Fruit fly (Drosophila melanogaster) whole organism, adult: ENCODE results near the gene tj.

Experiments used
- CG14711 ChIP-seq: fragments of 200-800 bp; sonication (Bioruptor generic); optimal IDR thresholded peaks from 2 replicates; lab custom pipeline; 2018; ENCODE audit warnings: missing biosample characterization, mild to moderate bottlenecking, missing genetic modification characterization, moderate library complexity
- CG7045 ChIP-seq: fragments of 200-800 bp; sonication (Bioruptor generic); optimal IDR thresholded peaks from 2 replicates; lab custom pipeline; 2017; ENCODE audit warnings: missing biosample characterization, mild to moderate bottlenecking, missing genetic modification characterization

DNA sequence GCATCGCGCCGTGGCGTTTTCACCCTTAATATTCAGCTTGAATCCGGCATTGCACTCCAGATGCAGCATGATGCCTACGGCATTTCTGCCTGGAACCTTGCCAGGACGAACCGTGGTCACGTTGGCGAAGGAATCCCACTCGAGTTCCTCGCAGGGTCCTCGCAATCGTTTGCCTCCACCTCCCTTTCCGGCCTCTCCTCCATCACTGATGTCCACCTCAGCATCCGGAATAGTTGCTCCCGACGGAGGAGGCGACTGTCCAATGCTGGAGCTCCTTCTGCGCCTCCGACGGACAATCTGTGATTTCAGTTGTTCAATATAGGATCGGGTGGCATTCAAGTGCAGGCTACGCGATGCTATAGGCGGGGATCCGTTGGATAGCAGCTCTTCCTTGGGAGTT, 48.1 kb downstream of the tj start:
- TF ChIP-seq CG7045: no peak
- no peak for TF ChIP-seq CG14711 (tag; lab: Kevin White, UChicago)
